Fruit fly (Drosophila melanogaster): Measurements from ENCODE around the gene CG15387.

CG15387 gene

DNA sequence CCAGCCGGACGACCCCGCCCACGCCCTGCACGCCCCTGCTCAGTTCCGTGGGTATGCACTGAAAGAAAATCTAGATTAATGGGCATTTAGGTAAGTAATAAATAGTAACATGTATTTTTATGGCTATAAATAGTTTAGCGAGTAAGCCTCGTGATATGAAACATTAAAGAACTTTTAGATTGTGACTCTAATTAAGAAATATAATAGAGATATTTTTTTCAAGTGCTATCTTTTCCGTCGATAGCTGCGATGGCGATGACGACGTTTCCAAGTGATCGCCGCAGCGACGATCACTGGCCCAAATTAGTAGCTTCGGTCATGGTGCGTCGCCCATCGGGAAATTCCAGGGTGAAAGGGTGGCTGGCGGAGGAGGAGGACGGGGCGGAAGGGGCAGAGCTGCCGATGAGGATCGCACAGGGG lies 46.0 kb downstream of the CG15387 start (continued):
- peak; percentile 96 for TF ChIP-seq Sox102F (GFP tag; optimal IDR thresholded peaks at IDR 0.05)
- peak; percentile 76 for TF ChIP-seq org-1 (GFP tag; optimal IDR thresholded peaks at IDR 0.05)
- TF ChIP-seq CG8765 (GFP tag; IDR thresholded peaks at IDR 0.05): peak; percentile 77
- peak; percentile 57; the same call in 1 of the 2 replicates for TF ChIP-seq CG43689 (GFP tag; IDR thresholded peaks at IDR 0.05)
- peak; percentile 79 for TF ChIP-seq Meics (GFP tag; optimal IDR thresholded peaks at IDR 0.05)
- TF ChIP-seq unc-4 (GFP tag; IDR thresholded peaks at IDR 0.05; ENCODE audit: partially characterized antibody): no peak
- peak in 1 of 3 experiments; percentile 87 for TF ChIP-seq Stat92E (GFP tag; optimal IDR thresholded peaks at IDR 0.05)
- TF ChIP-seq CG17361 (GFP tag; IDR thresholded peaks at IDR 0.05): peak; percentile 81
- TF ChIP-seq CG17186 (GFP tag; optimal IDR thresholded peaks at IDR 0.05): peak; percentile 74
- no peak for TF ChIP-seq pros (GFP tag; optimal IDR thresholded peaks at IDR 0.05)
- TF ChIP-seq CG8924 (tag; optimal IDR thresholded peaks at IDR 0.05): peak; percentile 93
- TF ChIP-seq onecut (GFP tag; IDR thresholded peaks at IDR 0.05): peak; percentile 83
- TF ChIP-seq HmgD (GFP tag; optimal IDR thresholded peaks at IDR 0.05): no peak
- TF ChIP-seq Ssrp (tag; optimal IDR thresholded peaks at IDR 0.05): peak; percentile 93
- peak; percentile 72 for TF ChIP-seq CG8281 (tag; optimal IDR thresholded peaks at IDR 0.05)
- TF ChIP-seq crol (GFP tag; IDR thresholded peaks at IDR 0.05): peak; percentile 68
- peak; percentile 85 for TF ChIP-seq CG15696 (tag; optimal IDR thresholded peaks at IDR 0.05)
- TF ChIP-seq crc (GFP tag; optimal IDR thresholded peaks at IDR 0.05): peak; percentile 40
- peak; percentile 69 for TF ChIP-seq CG10431 (GFP tag; optimal IDR thresholded peaks at IDR 0.05)
- peak; percentile 79 for TF ChIP-seq dimm (GFP tag; IDR thresholded peaks at IDR 0.05)
- TF ChIP-seq CHES-1-like (GFP tag; optimal IDR thresholded peaks at IDR 0.05): peak; percentile 54
- no peak; the same call in 1 of the 2 replicates for TF ChIP-seq Gsc (GFP tag; IDR thresholded peaks at IDR 0.05)
- TF ChIP-seq Bdp1 (GFP tag; optimal IDR thresholded peaks at IDR 0.05): peak; percentile 61
- TF ChIP-seq CG15073 (GFP tag; optimal IDR thresholded peaks at IDR 0.05): peak; percentile 55
- TF ChIP-seq MBD-R2 (GFP tag; IDR thresholded peaks at IDR 0.05): peak; percentile 59; the same call in 1 of the 2 replicates
- peak; percentile 70 for TF ChIP-seq CG8089 (GFP tag; optimal IDR thresholded peaks at IDR 0.05)
- TF ChIP-seq CG16813 (GFP tag; IDR thresholded peaks at IDR 0.05; ENCODE audit: partially characterized antibody): no peak
- peak; percentile 74 for TF ChIP-seq CG9437 (GFP tag; optimal IDR thresholded peaks at IDR 0.05)
- TF ChIP-seq dpn (GFP tag; optimal IDR thresholded peaks at IDR 0.05): peak; percentile 66 to 80
- peak; percentile 72; the same call in 2 of the 3 replicates for TF ChIP-seq CG2889 (GFP tag; IDR thresholded peaks at IDR 0.05)
- TF ChIP-seq hbn (GFP tag; IDR thresholded peaks at IDR 0.05; ENCODE audit: partially characterized antibody): no peak
- TF ChIP-seq CG12659 (GFP tag; optimal IDR thresholded peaks at IDR 0.05): peak; percentile 72
- peak; percentile 82 for TF ChIP-seq CG1024 (GFP tag; IDR thresholded peaks at IDR 0.05)
- peak; percentile 74 for TF ChIP-seq pnt (GFP tag; optimal IDR thresholded peaks at IDR 0.05)
- peak; percentile 94 for TF ChIP-seq HLH3B (GFP tag; IDR thresholded peaks at IDR 0.05)
- TF ChIP-seq so (GFP tag; IDR thresholded peaks at IDR 0.05): peak; percentile 90
- peak; percentile 29 for TF ChIP-seq CG9797 (GFP tag; optimal IDR thresholded peaks at IDR 0.05)
- TF ChIP-seq Sry-β (GFP tag; optimal IDR thresholded peaks at IDR 0.05): peak; percentile 18
- TF ChIP-seq chinmo (GFP tag; IDR thresholded peaks at IDR 0.05; ENCODE audit: partially characterized antibody): peak; percentile 51; the same call in 1 of the 4 replicates
- TF ChIP-seq MESR4 (GFP tag; optimal IDR thresholded peaks at IDR 0.05): peak; percentile 43
- peak; percentile 56; the same call in 2 of the 3 replicates for TF ChIP-seq Optix (GFP tag; IDR thresholded peaks at IDR 0.05)
- peak; percentile 42; the same call in 1 of the 2 replicates for TF ChIP-seq CG10321 (GFP tag; IDR thresholded peaks at IDR 0.05)
- TF ChIP-seq CG18262 (tag; optimal IDR thresholded peaks at IDR 0.05): peak; percentile 93
- no peak for TF ChIP-seq Hey (tag; optimal IDR thresholded peaks at IDR 0.05)
- TF ChIP-seq H2.0 (GFP tag; IDR thresholded peaks at IDR 0.05): peak; percentile 87
- peak; percentile 69 for TF ChIP-seq E2f2 (GFP tag; IDR thresholded peaks at IDR 0.05)
- peak in 1 of 3 experiments; percentile 93 for TF ChIP-seq lola (GFP tag; optimal IDR thresholded peaks at IDR 0.05)
- peak; percentile 86 for TF ChIP-seq CG11456 (GFP tag; IDR thresholded peaks at IDR 0.05)
- 0 out of 2 replicates have a peak, but pooled peaks have one; percentile 19 for TF ChIP-seq Dip2 (GFP tag; IDR thresholded peaks at IDR 0.05)
- TF ChIP-seq sim (GFP tag; IDR thresholded peaks at IDR 0.05): peak; percentile 76

Measured in whole organism, embryonic.